Worm (Caenorhabditis elegans): ENCODE measurements around the gene C44C1.1.

C44C1.1 gene

DNA sequence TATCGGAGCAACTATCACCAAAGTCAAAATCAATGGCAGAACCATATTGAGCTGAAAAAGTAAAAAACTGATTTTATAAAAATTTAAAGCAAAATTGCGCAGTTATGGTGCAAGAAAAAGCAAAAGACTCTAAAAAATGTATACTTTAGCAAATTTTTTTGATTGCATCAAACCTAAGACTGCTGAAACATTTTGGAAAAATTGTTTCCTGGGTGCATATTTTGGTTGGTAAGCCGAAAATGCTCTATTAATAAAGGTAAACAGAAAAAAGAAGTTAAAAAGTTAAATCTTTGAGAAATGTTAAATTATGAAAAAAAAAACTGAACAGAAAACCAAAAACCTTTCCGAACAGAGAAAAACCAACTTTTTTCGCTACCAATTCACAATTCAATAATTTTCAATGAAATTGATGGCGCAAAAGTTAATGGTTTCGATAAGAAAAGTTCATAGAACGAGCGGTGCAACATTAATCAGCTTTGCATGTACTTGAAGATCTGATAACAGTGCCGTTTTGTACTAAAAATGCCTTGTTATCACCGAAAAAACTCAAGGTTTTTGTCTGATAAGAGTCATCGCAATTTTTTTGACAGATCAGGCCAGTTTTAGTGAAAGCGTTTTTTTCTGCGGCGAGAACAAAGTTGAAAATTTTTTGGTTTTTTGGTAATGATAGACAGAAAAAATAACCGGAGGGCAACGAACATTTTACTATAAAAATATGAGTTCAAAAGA lies 2.5 kb upstream of the C44C1.1 start, which contains the start of gene abhd-3.2 (continued):
- no peak for TF ChIP-seq tag-97 (GFP tag; IDR thresholded peaks at IDR 0.05)
- TF ChIP-seq ztf-11 (tag; optimal IDR thresholded peaks at IDR 0.05), result no peak
- no peak for TF ChIP-seq zfp-2 (tag; optimal IDR thresholded peaks at IDR 0.05)
- no peak for TF ChIP-seq lin-13 (GFP tag; optimal IDR thresholded peaks at IDR 0.05)
- peak in 1 of 2 experiments; percentile 38 for TF ChIP-seq daf-16 (GFP tag; optimal IDR thresholded peaks at IDR 0.05)
- TF ChIP-seq daf-16 (tag; optimal IDR thresholded peaks at IDR 0.05), result peak; percentile 94

DNA sequence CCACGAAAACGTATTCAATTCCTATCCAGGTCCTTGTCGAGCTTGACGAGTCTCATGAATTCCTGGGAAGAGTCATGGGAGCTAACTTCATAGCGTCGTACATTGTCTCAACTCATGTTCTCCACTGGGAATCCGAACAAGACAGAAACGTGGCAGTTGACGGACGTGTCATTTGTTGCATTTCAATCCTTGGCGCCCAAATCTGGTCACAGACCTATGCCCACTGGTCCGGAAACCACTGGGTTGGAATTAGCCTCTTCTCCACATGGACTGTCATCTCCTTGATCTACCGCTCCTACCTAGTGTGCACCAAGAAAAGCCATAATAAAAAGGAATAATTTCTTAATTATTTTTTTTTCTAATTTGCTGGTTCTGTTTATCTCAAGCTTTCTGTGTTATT lies 2.0 kb downstream of the C44C1.1 start:
- TF ChIP-seq dmd-8 (GFP tag; IDR thresholded peaks at IDR 0.05), result 0 out of 2 replicates have a peak, but pooled peaks have one; percentile 55
- TF ChIP-seq dpl-1 (GFP tag; optimal IDR thresholded peaks at IDR 0.05), result no peak
- no peak for TF ChIP-seq daf-8 (GFP tag; IDR thresholded peaks at IDR 0.05)

DNA sequence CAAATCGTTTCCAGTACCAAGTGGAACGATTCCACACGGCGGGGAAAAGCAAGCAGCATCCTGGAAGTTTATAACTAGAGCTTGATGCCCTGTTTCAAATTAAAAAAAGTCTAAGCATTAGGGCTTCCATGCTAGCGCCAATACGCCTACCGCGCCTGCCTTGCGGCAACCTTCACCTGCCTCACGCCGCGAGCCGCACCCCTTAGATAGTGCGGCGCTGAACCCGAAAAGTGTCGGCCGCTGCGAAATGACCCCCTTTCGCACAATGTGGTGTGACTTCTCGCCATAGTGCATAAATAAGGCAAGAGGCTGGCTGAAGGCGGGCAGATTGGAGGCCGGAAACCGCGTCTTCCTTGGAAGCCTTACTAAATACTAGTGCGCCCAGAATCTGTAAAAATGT lies 5.9 kb downstream of the C44C1.1 start:
- TF ChIP-seq nhr-102 (tag; optimal IDR thresholded peaks at IDR 0.05) (peak; percentile 12), unc-62 (GFP tag; optimal IDR thresholded peaks at IDR 0.05 in 1 of 2) (peak in 1 of 2 experiments; percentile 42), unc-62 (tag; optimal IDR thresholded peaks at IDR 0.05) (no peak), zip-11 (GFP tag; IDR thresholded peaks at IDR 0.05) (no peak), D1046.2 (GFP tag; IDR thresholded peaks at IDR 0.05) (0 out of 2 replicates have a peak, but pooled peaks have one; percentile 38), madf-9 (GFP tag; conservative IDR thresholded peaks at IDR 0.05) (0 out of 2 replicates have a peak, but pooled peaks have one; percentile 6), gei-8 (GFP tag; optimal IDR thresholded peaks at IDR 0.05) (no peak), set-16 (GFP tag; IDR thresholded peaks at IDR 0.05) (peak; percentile 89)

DNA sequence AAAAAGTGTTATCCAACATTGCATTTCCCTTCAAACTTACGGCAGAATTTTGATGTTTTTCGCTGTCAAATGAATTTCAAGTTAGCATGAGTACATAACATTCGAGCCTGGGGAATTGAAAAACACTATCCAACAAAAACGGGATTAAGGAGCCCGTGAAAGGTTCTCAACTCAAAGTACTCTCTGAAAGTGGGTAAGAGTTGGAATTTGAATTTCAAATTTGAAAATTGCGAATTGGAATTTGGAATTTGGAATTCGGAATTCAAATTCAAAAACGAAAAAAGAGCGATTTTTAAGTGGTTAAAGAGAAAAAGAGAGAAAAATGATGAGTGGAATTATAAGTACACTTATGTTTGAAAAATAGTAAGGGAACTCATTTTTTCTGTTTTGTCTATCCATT lies 10.7 kb downstream of the C44C1.1 start, which contains the start of the genes C09E10.3 and dgk-1:
TSS of gene C09E10.3 (minus strand) at position 101 of the 400 bp plus-strand sequence.
TSS of gene dgk-1 (minus strand) at position 183 of the 400 bp plus-strand sequence.
- TF ChIP-seq unc-130 (GFP tag; optimal IDR thresholded peaks at IDR 0.05) (no peak), F44E2.7 (GFP tag; IDR thresholded peaks at IDR 0.05) (no peak), attf-4 (tag; optimal IDR thresholded peaks at IDR 0.05) (no peak), unc-62 (GFP tag; optimal IDR thresholded peaks at IDR 0.05 in 1 of 2) (no peak), unc-62 (tag; optimal IDR thresholded peaks at IDR 0.05) (no peak), mep-1 (tag; optimal IDR thresholded peaks at IDR 0.05) (no peak)

ce11 chrX:992650-993403 lies 12.3 kb downstream of the C44C1.1 start:
- TF ChIP-seq mes-2 (tag; optimal IDR thresholded peaks at IDR 0.05; ENCODE audit: poor library complexity, severe bottlenecking) (peak; percentile 12), nhr-48 (tag; optimal IDR thresholded peaks at IDR 0.05) (peak; percentile 37), ztf-11 (tag; optimal IDR thresholded peaks at IDR 0.05) (no peak), egl-43 (GFP tag; IDR thresholded peaks at IDR 0.05) (no peak; the same call in 1 of the 2 replicates), ceh-32 (tag; optimal IDR thresholded peaks at IDR 0.05; ENCODE audit: poor library complexity) (peak; percentile 30), F37D6.2 (tag; optimal IDR thresholded peaks at IDR 0.05) (peak; percentile 82), vab-7 (GFP tag; IDR thresholded peaks at IDR 0.05) (no peak), nhr-11 (tag; optimal IDR thresholded peaks at IDR 0.05) (peak; percentile 47), F49E8.2 (tag; optimal IDR thresholded peaks at IDR 0.05; ENCODE audit: borderline replicate concordance) (no peak), daf-16 (GFP tag; optimal IDR thresholded peaks at IDR 0.05) (peak in 1 of 2 experiments; percentile 14), daf-16 (tag; optimal IDR thresholded peaks at IDR 0.05) (no peak), ceh-28 (tag; optimal IDR thresholded peaks at IDR 0.05) (no peak), fkh-10 (GFP tag; optimal IDR thresholded peaks at IDR 0.05) (peak; percentile 49), zip-11 (GFP tag; IDR thresholded peaks at IDR 0.05) (no peak), mdl-1 (tag; optimal IDR thresholded peaks at IDR 0.05) (peak in 1 of 2 experiments; percentile 27), hmg-1.1 (GFP tag; IDR thresholded peaks at IDR 0.05) (peak; percentile 85), hlh-30 (tag; optimal IDR thresholded peaks at IDR 0.05; ENCODE audit: insufficient read depth) (peak; percentile 38), lsy-2 (tag; optimal IDR thresholded peaks at IDR 0.05) (peak in 1 of 2 experiments; percentile 62), ceh-20 (GFP tag; IDR thresholded peaks at IDR 0.05) (peak; percentile 18; the same call in 1 of the 2 replicates), unc-62 (GFP tag; optimal IDR thresholded peaks at IDR 0.05 in 1 of 2) (peak in 1 of 2 experiments; percentile 99), unc-62 (tag; optimal IDR thresholded peaks at IDR 0.05) (no peak), snpc-4 (tag; optimal IDR thresholded peaks at IDR 0.05) (no peak), set-16 (GFP tag; IDR thresholded peaks at IDR 0.05) (peak; percentile 93), spr-1 (tag; optimal IDR thresholded peaks at IDR 0.05) (peak; percentile 6), mep-1 (tag; optimal IDR thresholded peaks at IDR 0.05) (peak; percentile 63), aha-1 (tag) (peak; percentile 83), rbr-2 (tag; optimal IDR thresholded peaks at IDR 0.05) (peak; percentile 88)

Data from whole organism, L4 larva.